Worm (Caenorhabditis elegans) whole organism, late embryonic: ENCODE measurements around the gene ubl-1.

Experiments used
- F13H6.1 ChIP-seq: sonication (generic microtip); optimal IDR thresholded peaks from 2 replicates; lab custom pipeline; 2016; ENCODE audit warnings: missing genetic modification characterization, missing compliant biosample characterization
- T23F11.4 ChIP-seq: fragments of 200-800 bp; sonication (Bioruptor generic); optimal IDR thresholded peaks from 2 replicates; lab custom pipeline; 2018; ENCODE audit warnings: mild to moderate bottlenecking, missing genetic modification characterization, missing compliant biosample characterization
- Y22D7AL.16 ChIP-seq: sonication (generic microtip); optimal IDR thresholded peaks from 2 replicates; lab custom pipeline; 2016; ENCODE audit warnings: missing genetic modification characterization, missing compliant biosample characterization
- ceh-14 ChIP-seq: sonication (generic microtip); optimal IDR thresholded peaks from 2 replicates; lab custom pipeline; 2016; ENCODE audit warnings: missing genotype, missing genetic modification characterization, missing compliant biosample characterization
- ceh-19 ChIP-seq: fragments of 200-800 bp; sonication (Bioruptor generic); optimal IDR thresholded peaks from 2 replicates; lab custom pipeline; 2018; ENCODE audit warnings: mild to moderate bottlenecking, missing genetic modification characterization, missing compliant biosample characterization
- ceh-30 ChIP-seq: fragments of 150-350 bp; optimal IDR thresholded peaks from 2 replicates; lab custom pipeline; 2014; ENCODE audit warnings: missing biosample characterization, missing genetic modification characterization
- ceh-31 ChIP-seq: sonication (generic microtip); optimal IDR thresholded peaks from 2 replicates; lab custom pipeline; 2016; ENCODE audit warnings: missing genetic modification characterization, missing compliant biosample characterization
- ceh-34 ChIP-seq: sonication (generic microtip); optimal IDR thresholded peaks from 2 replicates; lab custom pipeline; 2016; ENCODE audit warnings: mild to moderate bottlenecking, missing genetic modification characterization, missing compliant biosample characterization
- ceh-45 ChIP-seq: fragments of 200-800 bp; sonication (Bioruptor generic); IDR thresholded peaks from 2 replicates; pipeline ENCODE4 v1.3.6; 2022; ENCODE audit warnings: missing genetic modification reagents, missing genetic modification characterization, missing compliant biosample characterization
- ceh-6 ChIP-seq: fragments of 200-800 bp; sonication (Bioruptor generic); optimal IDR thresholded peaks from 2 replicates; lab custom pipeline; 2018; ENCODE audit warnings: mild to moderate bottlenecking, missing genetic modification characterization, missing compliant biosample characterization
- dmd-4 ChIP-seq: sonication (generic microtip); optimal IDR thresholded peaks from 2 replicates; lab custom pipeline; 2016; ENCODE audit warnings: borderline replicate concordance, missing genetic modification characterization, missing compliant biosample characterization
- elt-2 ChIP-seq: sonication (generic microtip); optimal IDR thresholded peaks from 2 replicates; lab custom pipeline; 2016; ENCODE audit warnings: missing genetic modification reagents, missing genetic modification characterization, missing compliant biosample characterization
- elt-4 ChIP-seq: sonication (generic microtip); optimal IDR thresholded peaks from 2 replicates; lab custom pipeline; 2016; ENCODE audit warnings: missing genetic modification characterization, missing compliant biosample characterization
- eyg-1 ChIP-seq: sonication (generic microtip); optimal IDR thresholded peaks from 2 replicates; lab custom pipeline; 2016; ENCODE audit warnings: missing genotype, missing genetic modification characterization, missing compliant biosample characterization
- fax-1 ChIP-seq: sonication (generic microtip); optimal IDR thresholded peaks from 2 replicates; lab custom pipeline; 2016; ENCODE audit warnings: missing genotype, missing genetic modification characterization, missing compliant biosample characterization
- hlh-13 ChIP-seq: fragments of 200-800 bp; sonication (Bioruptor generic); optimal IDR thresholded peaks from 2 replicates; lab custom pipeline; 2018; ENCODE audit warnings: mild to moderate bottlenecking, missing genetic modification characterization, missing compliant biosample characterization
- lim-6 ChIP-seq: sonication (generic microtip); optimal IDR thresholded peaks from 2 replicates; lab custom pipeline; 2016; ENCODE audit warnings: missing genetic modification characterization, missing compliant biosample characterization
- madf-2 ChIP-seq: sonication (generic microtip); optimal IDR thresholded peaks from 2 replicates; lab custom pipeline; 2017; ENCODE audit warnings: missing genetic modification characterization, missing compliant biosample characterization
- nfya-1 ChIP-seq: sonication (generic microtip); optimal IDR thresholded peaks from 2 replicates; lab custom pipeline; 2017; ENCODE audit warnings: missing genetic modification characterization, mild to moderate bottlenecking, missing compliant biosample characterization, antibody characterized with exemption, moderate library complexity
- nhr-11 ChIP-seq: fragments of 150-350 bp; optimal IDR thresholded peaks from 2 replicates; lab custom pipeline; 2014; ENCODE audit warnings: missing biosample characterization, missing genetic modification characterization
- npax-4 ChIP-seq: sonication (generic microtip); optimal IDR thresholded peaks from 2 replicates; lab custom pipeline; 2016; ENCODE audit warnings: missing genetic modification characterization, missing compliant biosample characterization
- odd-2 ChIP-seq: sonication (generic microtip); optimal IDR thresholded peaks from 2 replicates; lab custom pipeline; 2017; ENCODE audit warnings: antibody characterized with exemption, mild to moderate bottlenecking, missing genetic modification characterization, missing compliant biosample characterization
- pqm-1 ChIP-seq: sonication (generic microtip); optimal IDR thresholded peaks from 2 replicates; lab custom pipeline; 2016; ENCODE audit warnings: missing genetic modification characterization, missing compliant biosample characterization
- ref-2 ChIP-seq: sonication (generic microtip); optimal IDR thresholded peaks from 2 replicates; lab custom pipeline; 2016; ENCODE audit warnings: missing genetic modification characterization, missing compliant biosample characterization
- sdc-2 ChIP-seq: sonication (generic microtip); optimal IDR thresholded peaks from 2 replicates; lab custom pipeline; 2016; ENCODE audit warnings: missing genotype, missing genetic modification characterization, missing compliant biosample characterization
- tbx-7 ChIP-seq: sonication (generic microtip); optimal IDR thresholded peaks from 2 replicates; lab custom pipeline; 2016; ENCODE audit warnings: missing genotype, missing genetic modification characterization, missing compliant biosample characterization
- unc-42 ChIP-seq: sonication (generic microtip); optimal IDR thresholded peaks from 2 replicates; lab custom pipeline; 2016; ENCODE audit warnings: missing genotype, missing genetic modification characterization, missing compliant biosample characterization
- unc-86 ChIP-seq: sonication (generic microtip); optimal IDR thresholded peaks from 2 replicates; lab custom pipeline; 2016; ENCODE audit warnings: missing genetic modification characterization, missing compliant biosample characterization
- zip-5 ChIP-seq: sonication (generic microtip); optimal IDR thresholded peaks from 2 replicates; lab custom pipeline; 2016; ENCODE audit warnings: missing genetic modification characterization, missing compliant biosample characterization

Gene ubl-1

ce11 chrIII:3104536-3104935 is 36.4 kb downstream of the ubl-1 start:
- TF ChIP-seq Y22D7AL.16 (tag; lab: Kevin White, UChicago) (no peak), ceh-30 (peak; percentile 97), madf-2 (tag; lab: Kevin White, UChicago) (no peak), tbx-7 (tag; lab: Kevin White, UChicago) (no peak)

ce11 chrIII:3105212-3105611 is 37.1 kb downstream of the ubl-1 start:
- TF ChIP-seq ceh-45 (no peak), F13H6.1 (tag; lab: Kevin White, UChicago) (no peak), dmd-4 (no peak), ceh-6 (GFP tag; lab: Kevin White, UChicago) (no peak), ceh-31 (tag; lab: Kevin White, UChicago) (no peak), nfya-1 (tag; lab: Kevin White, UChicago) (no peak), ceh-34 (tag; lab: Kevin White, UChicago) (no peak), Y22D7AL.16 (tag; lab: Kevin White, UChicago) (no peak)

ce11 chrIII:3106301-3106700 is 38.2 kb downstream of the ubl-1 start:
- no peak for TF ChIP-seq hlh-13 (GFP tag; lab: Kevin White, UChicago)
- TF ChIP-seq lim-6 (tag; lab: Kevin White, UChicago) = no peak
- TF ChIP-seq odd-2 (tag; lab: Kevin White, UChicago) = no peak
- no peak for TF ChIP-seq ceh-19 (GFP tag; lab: Kevin White, UChicago)
- no peak for TF ChIP-seq zip-5
- no peak for TF ChIP-seq sdc-2 (tag; lab: Kevin White, UChicago)
- TF ChIP-seq ceh-45 = no peak
- TF ChIP-seq elt-4 = no peak
- no peak for TF ChIP-seq ref-2
- TF ChIP-seq madf-2 (tag; lab: Kevin White, UChicago) = no peak
- no peak for TF ChIP-seq fax-1 (tag; lab: Kevin White, UChicago)
- TF ChIP-seq nhr-11 (tag; lab: Kevin White, UChicago) = no peak
- no peak for TF ChIP-seq unc-42 (tag; lab: Kevin White, UChicago)
- no peak for TF ChIP-seq pqm-1

ce11 chrIII:3107530-3107929 is 39.4 kb downstream of the ubl-1 start:
- TF ChIP-seq npax-4 (tag; lab: Kevin White, UChicago) (no peak), elt-2 (tag; lab: Kevin White, UChicago) (no peak), pqm-1 (no peak), Y22D7AL.16 (tag; lab: Kevin White, UChicago) (no peak), unc-86 (tag; lab: Kevin White, UChicago) (no peak), eyg-1 (no peak)

ce11 chrIII:3108804-3109203 is 40.7 kb downstream of the ubl-1 start:
- TF ChIP-seq F13H6.1 (tag; lab: Kevin White, UChicago) (no peak), sdc-2 (tag; lab: Kevin White, UChicago) (no peak)

ce11 chrIII:3109564-3109963 is 41.5 kb downstream of the ubl-1 start:
- TF ChIP-seq ceh-19 (GFP tag; lab: Kevin White, UChicago) = no peak
- TF ChIP-seq Y22D7AL.16 (tag; lab: Kevin White, UChicago) = no peak
- no peak for TF ChIP-seq ceh-14 (tag; lab: Kevin White, UChicago)

ce11 chrIII:3110614-3111013 is 42.5 kb downstream of the ubl-1 start:
- TF ChIP-seq fax-1 (tag; lab: Kevin White, UChicago) (no peak), T23F11.4 (GFP tag; lab: Kevin White, UChicago) (no peak), hlh-13 (GFP tag; lab: Kevin White, UChicago) (no peak), nfya-1 (tag; lab: Kevin White, UChicago) (no peak), lim-6 (tag; lab: Kevin White, UChicago) (no peak), ref-2 (no peak)
